Fruit fly (Drosophila melanogaster) whole organism, pupa: ENCODE data around the gene Ge-1.

Experiments used
- CG10348 ChIP-seq: fragments of 200-800 bp; sonication (Bioruptor generic); IDR thresholded peaks from 2 replicates; pipeline ENCODE4 v1.3.6; 2022; ENCODE audit warnings: missing biosample characterization, missing genetic modification characterization
- CG12605 ChIP-seq: fragments of 200-800 bp; sonication (Bioruptor generic); IDR thresholded peaks from 2 replicates; pipeline ENCODE4 v1.3.6; 2022; ENCODE audit warnings: missing biosample characterization, missing genetic modification characterization
- CG13204 ChIP-seq: fragments of 200-800 bp; sonication (Bioruptor generic); optimal IDR thresholded peaks from 2 replicates; lab custom pipeline; 2018; ENCODE audit warnings: missing biosample characterization, mild to moderate bottlenecking, missing genetic modification characterization, moderate library complexity
- CG14655 ChIP-seq: fragments of 200-800 bp; sonication (Bioruptor generic); optimal IDR thresholded peaks from 3 replicates; lab custom pipeline; 2017; ENCODE audit warnings: mild to moderate bottlenecking, missing biosample characterization, missing genetic modification reagents, missing genetic modification characterization
- CG15710 ChIP-seq: fragments of 200-800 bp; sonication (Bioruptor generic); optimal IDR thresholded peaks from 2 replicates; lab custom pipeline; 2018; ENCODE audit warnings: missing biosample characterization, mild to moderate bottlenecking, missing genetic modification characterization, moderate library complexity
- CG17806 ChIP-seq: fragments of 200-800 bp; sonication (Bioruptor generic); optimal IDR thresholded peaks from 2 replicates; lab custom pipeline; 2018; ENCODE audit warnings: missing biosample characterization, mild to moderate bottlenecking, missing genetic modification characterization, moderate library complexity
- CG32121 ChIP-seq: fragments of 200-800 bp; sonication (Bioruptor generic); IDR thresholded peaks from 2 replicates; pipeline ENCODE4 v1.3.6; 2022; ENCODE audit warnings: missing biosample characterization, missing genetic modification characterization
- CG34367 ChIP-seq: fragments of 200-800 bp; sonication (Bioruptor generic); optimal IDR thresholded peaks from 2 replicates; lab custom pipeline; 2018; ENCODE audit warnings: missing biosample characterization, mild to moderate bottlenecking, missing genetic modification characterization
- CG4496 ChIP-seq: fragments of 200-800 bp; sonication (Bioruptor generic); IDR thresholded peaks from 3 replicates; pipeline ENCODE4 v1.3.6; 2022; ENCODE audit warnings: missing biosample characterization, missing genetic modification characterization
- CG8159 ChIP-seq: fragments of 200-800 bp; sonication (Bioruptor generic); optimal IDR thresholded peaks from 3 replicates; lab custom pipeline; 2018; ENCODE audit warnings: missing biosample characterization, mild to moderate bottlenecking, missing genetic modification characterization, moderate library complexity
- CG8301 ChIP-seq: fragments of 200-800 bp; sonication (Bioruptor generic); optimal IDR thresholded peaks from 2 replicates; lab custom pipeline; 2018; ENCODE audit warnings: missing biosample characterization, mild to moderate bottlenecking, missing genetic modification characterization
- CG9948 ChIP-seq: fragments of 200-800 bp; sonication (Bioruptor generic); optimal IDR thresholded peaks from 2 replicates; lab custom pipeline; 2018; ENCODE audit warnings: missing biosample characterization, mild to moderate bottlenecking, missing genetic modification characterization, moderate library complexity
- D1 ChIP-seq: fragments of 200-800 bp; sonication (Bioruptor generic); optimal IDR thresholded peaks from 2 replicates; lab custom pipeline; 2018; ENCODE audit warnings: missing biosample characterization, mild to moderate bottlenecking, missing genetic modification characterization, moderate library complexity
- EcR ChIP-seq: fragments of 200-800 bp; sonication (Bioruptor generic); optimal IDR thresholded peaks from 3 replicates; lab custom pipeline; 2019; ENCODE audit warnings: missing biosample characterization, missing genetic modification characterization, mild to moderate bottlenecking, moderate library complexity, missing genetic modification reagents
- Ets98B ChIP-seq: fragments of 200-800 bp; sonication (Bioruptor generic); IDR thresholded peaks from 2 replicates; pipeline ENCODE4 v1.3.6; 2022; ENCODE audit warnings: missing biosample characterization, missing genetic modification characterization
- Pif1A ChIP-seq: fragments of 200-800 bp; sonication (Bioruptor generic); optimal IDR thresholded peaks from 3 replicates; lab custom pipeline; 2016; ENCODE audit warnings: missing biosample characterization, missing genetic modification characterization
- Pif1B ChIP-seq: fragments of 200-800 bp; sonication (Bioruptor generic); optimal IDR thresholded peaks from 3 replicates; lab custom pipeline; 2016; ENCODE audit warnings: missing biosample characterization, missing genetic modification characterization
- Snoo ChIP-seq: fragments of 200-800 bp; sonication (Bioruptor generic); optimal IDR thresholded peaks from 3 replicates; lab custom pipeline; 2017; ENCODE audit warnings: missing biosample characterization, mild to moderate bottlenecking, missing genetic modification characterization, inconsistent platforms
- fd96Ca ChIP-seq: fragments of 200-800 bp; sonication (Bioruptor generic); IDR thresholded peaks from 3 replicates; pipeline ENCODE4 v1.3.6; 2022; ENCODE audit warnings: missing biosample characterization, missing genetic modification characterization
- gl ChIP-seq: fragments of 200-800 bp; sonication (Bioruptor generic); optimal IDR thresholded peaks from 2 replicates; lab custom pipeline; 2018; ENCODE audit warnings: missing biosample characterization, mild to moderate bottlenecking, missing genetic modification characterization
- rn ChIP-seq: fragments of 200-800 bp; sonication (Bioruptor generic); IDR thresholded peaks from 2 replicates; pipeline ENCODE4 v1.3.6; 2022; ENCODE audit warnings: missing biosample characterization, missing genetic modification characterization

Gene Ge-1

DNA sequence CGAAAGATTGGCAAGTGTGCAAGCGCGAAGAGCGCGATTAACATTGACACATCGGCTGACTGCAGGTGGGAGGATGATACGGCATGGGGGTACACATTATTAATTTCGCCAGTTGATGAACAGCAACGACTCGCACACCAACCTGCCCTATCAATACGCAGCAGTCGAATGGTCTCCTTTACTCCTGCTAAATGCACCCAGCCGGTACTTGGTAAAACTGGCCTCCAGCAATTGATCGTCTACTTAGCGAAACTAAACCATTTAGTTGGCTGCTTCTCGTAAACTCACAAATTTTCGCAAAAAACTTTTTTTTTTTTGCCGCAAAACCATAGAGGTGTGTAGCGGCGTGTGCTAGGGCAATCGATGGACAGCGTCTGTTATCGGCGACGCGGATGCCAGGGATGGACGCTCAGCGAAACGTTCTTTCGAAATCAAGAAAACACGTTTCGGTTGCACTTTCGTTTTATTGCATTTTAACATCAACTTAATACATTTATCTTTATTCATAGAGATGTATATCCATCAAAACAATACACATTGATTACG is at the start of gene Ge-1:
Ge-1 (minus strand) TSS at position 373 of the 546 bp plus-strand sequence.
- TF ChIP-seq gl (tag; lab: Kevin White, UChicago) (peak; percentile 2), CG8301 (tag; lab: Kevin White, UChicago) (no peak)

DNA sequence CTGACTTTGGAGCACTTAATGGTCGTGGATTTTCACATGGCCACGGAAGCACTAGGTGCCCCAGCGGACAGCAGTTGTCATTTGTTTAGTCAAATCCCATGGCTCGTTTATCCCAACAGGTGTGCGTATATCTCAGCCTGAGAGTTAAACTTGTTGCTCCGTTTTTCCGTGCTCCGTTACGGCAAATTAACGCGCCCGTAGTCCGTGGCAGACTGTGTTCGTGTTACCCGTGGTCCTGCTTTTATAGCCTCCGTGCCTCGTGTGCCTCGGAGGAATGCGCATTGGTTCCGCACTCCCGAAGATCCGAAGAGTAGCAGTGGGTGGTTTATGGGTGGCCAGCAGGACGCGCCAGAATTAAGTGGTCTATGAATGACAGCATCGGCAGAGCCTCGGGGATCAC is 48.3 kb upstream of the Ge-1 start, which contains the start of gene Gyc32E:
Gyc32E (minus strand) TSS at position 133 of the 400 bp plus-strand sequence.
- TF ChIP-seq EcR (GFP tag; lab: Kevin White, UChicago) (no peak), CG14655 (GFP tag; lab: Kevin White, UChicago) (no peak), Snoo (tag; lab: Kevin White, UChicago) (no peak), CG8301 (tag; lab: Kevin White, UChicago) (no peak), CG9948 (tag; lab: Kevin White, UChicago) (no peak), CG12605 (GFP tag; lab: Robert Waterston, UW) (no peak), D1 (no peak), Pif1A (no peak), Ets98B (GFP tag; lab: Robert Waterston, UW) (no peak), CG10348 (GFP tag; lab: Robert Waterston, UW) (no peak), CG4496 (GFP tag; lab: Robert Waterston, UW) (no peak), CG32121 (GFP tag; lab: Robert Waterston, UW) (no peak), CG15710 (no peak), CG8159 (no peak)

DNA sequence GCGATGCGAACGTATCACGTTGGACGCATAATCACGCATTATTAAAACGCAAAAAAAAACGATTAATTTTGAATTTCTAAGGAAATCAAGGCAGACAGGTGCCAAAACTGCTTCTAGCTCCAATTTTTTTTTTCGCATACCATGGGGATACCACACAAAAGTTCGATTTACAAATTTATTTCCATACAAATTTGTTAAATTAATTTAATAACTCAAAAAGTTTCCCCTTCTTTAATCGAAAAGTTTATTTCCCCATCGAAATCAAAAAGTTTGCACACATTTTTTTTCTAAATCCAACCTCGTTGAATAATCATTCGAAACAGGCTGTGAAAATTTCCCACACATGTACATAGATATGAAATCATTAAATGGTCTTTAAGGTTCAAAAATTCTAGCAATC is 44.6 kb upstream of the Ge-1 start, which contains the start of gene CG31867:
CG31867 (minus strand) TSS at position 101 of the 400 bp plus-strand sequence.
- TF ChIP-seq CG8159: no peak
- no peak for TF ChIP-seq CG13204
- TF ChIP-seq CG14655 (GFP tag; lab: Kevin White, UChicago): no peak
- no peak for TF ChIP-seq fd96Ca (GFP tag; lab: Robert Waterston, UW)
- no peak for TF ChIP-seq CG12605 (GFP tag; lab: Robert Waterston, UW)
- no peak for TF ChIP-seq Pif1A
- TF ChIP-seq rn: no peak

DNA sequence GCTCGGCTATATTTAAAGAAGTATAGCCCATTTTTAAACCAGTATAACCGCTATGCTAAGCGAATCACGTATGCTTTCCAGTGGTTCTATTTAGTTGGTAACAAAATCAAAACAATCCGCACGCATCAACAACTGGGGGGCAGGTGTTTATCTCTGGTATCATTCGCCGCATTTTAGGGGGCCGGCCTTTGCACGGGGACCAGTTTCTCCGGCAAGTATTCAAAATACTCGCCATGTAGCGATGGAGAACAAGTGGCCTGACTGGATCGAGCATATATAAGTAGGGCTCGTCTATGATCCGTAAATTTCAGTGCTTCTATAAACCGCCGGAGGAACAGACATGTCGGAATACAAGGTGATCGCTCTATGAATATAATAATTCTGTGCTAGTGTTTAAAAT is 35.4 kb upstream of the Ge-1 start, which contains the start of gene hgo:
hgo (plus strand) TSS at position 301 of the 400 bp plus-strand sequence.
- no peak for TF ChIP-seq CG9948 (tag; lab: Kevin White, UChicago)
- TF ChIP-seq rn: no peak
- TF ChIP-seq Snoo (tag; lab: Kevin White, UChicago): no peak
- TF ChIP-seq CG32121 (GFP tag; lab: Robert Waterston, UW): no peak
- no peak for TF ChIP-seq D1
- no peak for TF ChIP-seq CG8301 (tag; lab: Kevin White, UChicago)
- no peak for TF ChIP-seq Pif1B (GFP tag; lab: Kevin White, UChicago)

DNA sequence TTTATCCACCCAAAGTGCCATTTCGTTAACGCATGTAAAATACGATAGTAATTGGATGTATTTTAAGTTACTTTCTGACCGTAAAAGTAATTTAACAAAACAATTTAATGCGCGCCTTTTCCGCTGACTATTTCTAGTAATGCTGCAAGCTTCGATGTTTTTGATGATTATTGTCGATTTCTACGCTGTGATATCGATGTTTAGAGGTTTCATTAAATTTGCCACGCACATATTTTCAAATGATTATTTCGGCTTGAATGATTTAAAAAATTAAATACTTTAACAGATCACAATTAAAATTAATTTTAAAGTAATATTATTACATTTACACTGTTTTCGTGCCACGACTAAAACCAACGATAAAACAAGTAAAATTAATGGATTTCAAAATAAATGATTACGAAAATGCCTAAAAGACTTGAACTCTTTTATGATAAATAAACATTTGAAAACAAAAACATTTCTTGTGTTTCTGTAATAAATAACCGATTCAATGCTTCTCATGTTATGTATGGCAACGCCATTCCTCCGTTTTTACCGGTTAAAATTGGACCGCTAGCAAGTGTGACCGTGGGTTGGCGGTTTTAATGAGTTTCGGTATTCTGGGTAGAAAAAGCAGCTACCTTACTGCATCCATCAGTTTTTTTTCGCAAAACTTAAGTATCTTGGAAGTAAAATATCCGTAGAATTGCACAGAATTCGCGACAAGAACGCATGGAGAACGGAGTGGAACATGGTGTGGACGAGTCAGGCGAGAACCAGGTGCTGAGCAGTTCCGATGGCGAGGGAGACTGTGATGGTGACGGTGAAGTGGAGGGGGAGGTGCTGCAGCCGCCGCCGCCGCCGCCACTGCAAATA is 29.7 kb upstream of the Ge-1 start, which contains the start of the genes RfC38 and CG4751:
RfC38 (minus strand) TSS at position 495 of the 858 bp plus-strand sequence.
CG4751 (plus strand) TSS at position 587 of the 858 bp plus-strand sequence.
- no peak for TF ChIP-seq CG34367 (tag; lab: Kevin White, UChicago)
- no peak for TF ChIP-seq CG15710
- no peak for TF ChIP-seq rn
- no peak for TF ChIP-seq CG9948 (tag; lab: Kevin White, UChicago)
- no peak for TF ChIP-seq CG17806
- no peak for TF ChIP-seq EcR (GFP tag; lab: Kevin White, UChicago)
- TF ChIP-seq CG32121 (GFP tag; lab: Robert Waterston, UW): no peak
- no peak for TF ChIP-seq CG8301 (tag; lab: Kevin White, UChicago)
- TF ChIP-seq CG4496 (GFP tag; lab: Robert Waterston, UW): no peak
- TF ChIP-seq CG14655 (GFP tag; lab: Kevin White, UChicago): no peak
- no peak for TF ChIP-seq CG13204
- no peak for TF ChIP-seq Snoo (tag; lab: Kevin White, UChicago)
- TF ChIP-seq CG10348 (GFP tag; lab: Robert Waterston, UW): no peak
- no peak for TF ChIP-seq Pif1B (GFP tag; lab: Kevin White, UChicago)

DNA sequence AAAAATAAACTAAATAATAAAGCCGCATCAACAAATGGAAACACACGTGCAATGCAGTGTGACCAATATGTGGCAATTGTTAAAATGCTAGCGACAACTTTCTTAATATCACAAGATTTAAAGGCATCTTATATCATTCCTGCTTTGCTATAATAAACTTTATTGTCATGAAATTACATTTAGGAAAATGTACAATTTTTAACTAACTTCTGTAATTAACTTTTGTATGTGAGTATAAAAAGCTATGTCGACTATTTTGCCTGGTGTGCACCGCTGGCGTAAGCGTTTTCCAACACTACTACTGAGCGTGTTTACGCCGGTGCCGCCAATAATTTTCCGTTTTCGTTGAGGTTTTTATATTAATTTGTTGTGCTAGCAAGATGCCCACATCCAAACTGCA is 22.8 kb upstream of the Ge-1 start, which contains the start of the genes Csl4 and Nup160:
Csl4 (minus strand) TSS at position 69 of the 400 bp plus-strand sequence.
Nup160 (plus strand) TSS at position 279 of the 400 bp plus-strand sequence.
- no peak for TF ChIP-seq gl (tag; lab: Kevin White, UChicago)
- TF ChIP-seq CG8301 (tag; lab: Kevin White, UChicago): no peak
- peak; percentile 37 for TF ChIP-seq CG9948 (tag; lab: Kevin White, UChicago)
- TF ChIP-seq CG14655 (GFP tag; lab: Kevin White, UChicago): no peak
- TF ChIP-seq CG34367 (tag; lab: Kevin White, UChicago): peak; percentile 44
- TF ChIP-seq CG4496 (GFP tag; lab: Robert Waterston, UW): peak; percentile 77
- no peak for TF ChIP-seq Pif1B (GFP tag; lab: Kevin White, UChicago)
- no peak for TF ChIP-seq CG17806
- no peak for TF ChIP-seq D1
- TF ChIP-seq Pif1A: no peak
- 0 out of 2 replicates have a peak, but pooled peaks have one; percentile 12 for TF ChIP-seq rn
- TF ChIP-seq CG8159: no peak
- TF ChIP-seq CG13204: no peak
- peak; percentile 62 for TF ChIP-seq CG15710
- TF ChIP-seq CG10348 (GFP tag; lab: Robert Waterston, UW): no peak
- peak; percentile 64; the same call in 1 of the 2 replicates for TF ChIP-seq Ets98B (GFP tag; lab: Robert Waterston, UW)
- no peak for TF ChIP-seq CG12605 (GFP tag; lab: Robert Waterston, UW)
- TF ChIP-seq CG32121 (GFP tag; lab: Robert Waterston, UW): peak; percentile 70
- no peak for TF ChIP-seq EcR (GFP tag; lab: Kevin White, UChicago)
- peak; percentile 72; the same call in 2 of the 3 replicates for TF ChIP-seq fd96Ca (GFP tag; lab: Robert Waterston, UW)
- TF ChIP-seq Snoo (tag; lab: Kevin White, UChicago): peak; percentile 69
